Worm (Caenorhabditis elegans): ENCODE measurements around the gene gtf-2F2.

Gene gtf-2F2

DNA sequence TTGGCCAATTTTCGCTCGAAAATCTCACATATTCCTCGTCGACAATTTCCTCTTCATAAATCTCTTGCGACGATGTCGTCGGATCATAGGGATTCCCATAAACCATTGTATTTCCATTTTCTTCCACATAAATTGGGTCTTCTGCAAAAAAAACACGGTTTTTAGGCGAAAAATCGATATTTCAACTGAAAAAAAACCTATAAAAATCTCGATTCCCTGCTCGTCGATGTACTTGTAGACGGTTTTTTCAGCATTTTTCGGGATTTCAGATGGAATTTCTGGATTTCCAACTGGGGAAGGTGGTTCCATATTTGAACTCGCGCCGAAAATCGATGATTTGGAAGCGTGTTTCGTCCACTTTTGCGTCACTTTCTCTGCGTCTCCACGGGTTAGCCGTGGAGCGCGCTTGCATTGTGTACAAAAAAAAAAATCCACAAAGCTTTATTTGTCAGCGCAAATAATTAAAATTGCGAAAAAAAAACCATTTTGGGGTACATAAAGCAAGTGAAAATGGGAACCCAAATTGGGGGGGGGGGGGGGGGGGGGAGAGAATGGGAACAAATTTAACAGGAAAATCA lies 26.2 kb upstream of the gtf-2F2 start, which contains the start of gene Y39B6A.43 (continued):
- TF ChIP-seq unc-30 (tag; optimal IDR thresholded peaks at IDR 0.05) (no peak), ceh-90 (tag; optimal IDR thresholded peaks at IDR 0.05) (peak; percentile 63), lin-14 (GFP tag; optimal IDR thresholded peaks at IDR 0.05) (peak; percentile 97), nhr-20 (tag; optimal IDR thresholded peaks at IDR 0.05) (peak; percentile 95), fos-1 (tag; optimal IDR thresholded peaks at IDR 0.05) (peak; percentile 91), lin-13 (GFP tag; optimal IDR thresholded peaks at IDR 0.05) (peak; percentile 99), mdl-1 (tag; optimal IDR thresholded peaks at IDR 0.05) (peak in 1 of 2 experiments; percentile 89), nhr-19 (GFP tag; conservative IDR thresholded peaks at IDR 0.05) (peak; percentile 99), nhr-76 (tag; optimal IDR thresholded peaks at IDR 0.05) (peak; percentile 3), elt-3 (tag; optimal IDR thresholded peaks at IDR 0.05) (peak in 4 of 6 experiments; percentile 58 to 90 (median 70)), lsy-2 (tag; optimal IDR thresholded peaks at IDR 0.05) (peak; percentile 97), blmp-1 (tag; optimal IDR thresholded peaks at IDR 0.05) (peak; percentile 66), lin-35 (GFP tag; optimal IDR thresholded peaks at IDR 0.05) (peak; percentile 98 to 100), nhr-237 (tag; optimal IDR thresholded peaks at IDR 0.05) (peak; percentile 88), ces-1 (GFP tag; optimal IDR thresholded peaks at IDR 0.05) (no peak), fkh-10 (GFP tag; optimal IDR thresholded peaks at IDR 0.05) (peak; percentile 96), unc-98 (GFP tag; IDR thresholded peaks at IDR 0.05) (peak; percentile 78), elt-2 (tag; optimal IDR thresholded peaks at IDR 0.05) (peak; percentile 85), nhr-84 (tag; optimal IDR thresholded peaks at IDR 0.05) (no peak), lir-3 (tag; optimal IDR thresholded peaks at IDR 0.05; ENCODE audit: poor library complexity) (peak; percentile 85), aha-1 (tag; optimal IDR thresholded peaks at IDR 0.05) (peak; percentile 94), hlh-4 (tag; optimal IDR thresholded peaks at IDR 0.05) (no peak), mef-2 (tag; optimal IDR thresholded peaks at IDR 0.05) (peak; percentile 31), pax-3 (tag; optimal IDR thresholded peaks at IDR 0.05) (peak; percentile 94), fkh-8 (tag; optimal IDR thresholded peaks at IDR 0.05) (peak; percentile 98), hpl-2 (GFP tag; optimal IDR thresholded peaks at IDR 0.05) (peak; percentile 96), lin-15B (tag; optimal IDR thresholded peaks at IDR 0.05) (peak; percentile 97), pqm-1 (tag; optimal IDR thresholded peaks at IDR 0.05) (peak; percentile 80), ama-1 (optimal IDR thresholded peaks at IDR 0.05) (peak; percentile 17), sup-37 (GFP tag; optimal IDR thresholded peaks at IDR 0.05) (peak; percentile 80), ets-5 (GFP tag; IDR thresholded peaks at IDR 0.05) (no peak), ceh-63 (GFP tag; optimal IDR thresholded peaks at IDR 0.05) (no peak), rnt-1 (tag; optimal IDR thresholded peaks at IDR 0.05) (peak; percentile 98)

DNA sequence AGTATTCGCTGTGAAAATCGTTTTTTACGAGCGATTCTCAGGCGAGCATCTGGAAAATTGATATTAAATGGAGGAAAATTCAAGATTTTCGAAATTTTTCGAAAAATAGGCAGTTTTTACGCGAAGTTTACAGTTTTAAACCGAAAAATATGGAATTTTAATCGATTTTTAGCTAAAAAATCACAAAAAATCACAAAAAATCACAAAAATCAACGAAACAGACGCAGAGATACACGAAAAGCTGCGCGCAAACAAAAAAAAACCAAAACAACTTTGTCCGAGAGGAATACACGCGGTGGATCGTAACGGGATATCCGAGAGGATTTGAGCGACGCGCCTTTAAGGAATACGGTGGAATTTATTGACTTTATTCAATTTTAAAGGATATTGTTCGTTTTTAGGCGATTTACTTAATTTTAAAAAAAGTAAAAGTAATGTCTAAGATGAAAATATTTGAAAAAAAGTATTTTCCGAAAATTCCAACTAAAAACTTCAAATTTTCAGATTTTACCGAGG lies 24.1 kb upstream of the gtf-2F2 start, which contains the start of gene Y39B6A.42:
TSS of gene Y39B6A.42 (minus strand) at position 51 of the 516 bp plus-strand sequence.
- TF ChIP-seq rnt-1 (tag; optimal IDR thresholded peaks at IDR 0.05) (no peak), nhr-11 (tag; optimal IDR thresholded peaks at IDR 0.05) (no peak), irx-1 (tag; optimal IDR thresholded peaks at IDR 0.05) (no peak), hlh-17 (GFP tag; optimal IDR thresholded peaks at IDR 0.05; ENCODE audit: borderline replicate concordance) (no peak), C16A3.4 (tag; optimal IDR thresholded peaks at IDR 0.05) (no peak)

DNA sequence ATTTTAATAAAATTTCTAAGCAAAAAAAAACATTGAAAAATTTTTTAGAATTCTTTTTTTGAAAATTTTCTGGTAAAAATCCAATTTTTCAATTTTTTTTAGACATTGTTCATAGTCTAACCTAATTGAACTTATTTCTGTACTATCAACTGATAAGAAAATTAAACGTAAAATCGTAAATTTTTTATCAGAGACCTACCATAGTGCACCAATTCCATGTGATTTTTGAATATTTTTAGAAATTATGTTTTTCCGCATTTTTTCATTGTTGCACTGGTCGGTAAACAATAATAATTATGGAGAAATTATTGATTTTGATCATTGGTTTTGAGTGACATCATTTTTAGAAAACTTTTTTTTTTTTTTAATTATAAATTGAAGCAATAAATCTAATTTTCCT lies 17.2 kb upstream of the gtf-2F2 start:
- no peak for TF ChIP-seq C04F5.9 (tag; optimal IDR thresholded peaks at IDR 0.05)
- TF ChIP-seq blmp-1 (tag; optimal IDR thresholded peaks at IDR 0.05): no peak
- no peak for TF ChIP-seq nhr-12 (tag; optimal IDR thresholded peaks at IDR 0.05)
- TF ChIP-seq pax-3 (tag; optimal IDR thresholded peaks at IDR 0.05): no peak
- no peak for TF ChIP-seq Y116A8C.19 (tag; optimal IDR thresholded peaks at IDR 0.05; ENCODE audit: borderline replicate concordance)
